Worm (Caenorhabditis elegans) whole organism, L4/young adult: ENCODE results near the gene mul-1.

Experiments used
- dao-5 ChIP-seq: sonication (generic microtip); optimal IDR thresholded peaks from 2 replicates; lab custom pipeline; 2016; ENCODE audit warnings: missing genotype, missing genetic modification characterization, moderate library complexity, missing compliant biosample characterization
- him-1 ChIP-seq: sonication (generic microtip); optimal IDR thresholded peaks from 2 replicates; lab custom pipeline; 2016; ENCODE audit warnings: missing genotype, missing genetic modification reagents, missing genetic modification characterization, missing compliant biosample characterization

DNA sequence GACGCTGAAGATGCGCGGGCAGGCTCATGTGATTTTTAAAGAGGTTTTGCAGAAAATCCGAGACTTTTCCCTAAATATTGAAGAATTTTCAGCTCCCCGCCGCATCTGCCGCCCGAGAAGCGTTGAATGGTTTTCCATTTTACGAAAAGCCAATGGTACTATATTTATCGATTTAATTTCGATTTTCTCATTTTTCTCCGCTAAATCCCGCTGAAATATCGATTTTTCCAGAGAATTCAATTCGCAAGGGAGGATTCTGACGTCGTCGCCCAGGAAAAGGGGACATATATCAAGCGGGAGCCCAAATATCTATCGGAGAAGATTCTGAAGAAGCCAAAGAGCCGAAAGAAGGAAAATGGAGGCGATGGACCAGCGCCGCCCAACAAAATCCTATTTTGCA, 49.3 kb upstream of the mul-1 start:
- TF ChIP-seq dao-5 (tag; lab: Kevin White, UChicago) (no peak), him-1 (tag; lab: Kevin White, UChicago) (no peak)
